Fruit fly (Drosophila melanogaster) whole organism: ENCODE results near the gene CenB1A.

ENCODE experiments used
- EcR ChIP-seq, 2 experiments: fragments of >200 bp; optimal IDR thresholded peaks; 2 replicates each; lab custom pipeline; 2017; ENCODE audit warnings: missing biosample characterization in 2 of 2, missing genetic modification characterization in 2 of 2, missing genetic modification reagents in 2 of 2
- pan ChIP-seq: fragments of >200 bp; optimal IDR thresholded peaks from 2 replicates; lab custom pipeline; 2017

- TF ChIP-seq pan (lab: Kevin White, UChicago) (no peak), EcR (GFP tag; optimal IDR thresholded peaks at IDR 0.05; lab: Kevin White, UChicago) (no peak)
Measured at dm6 chr3R:23170335-23170734, 52.1 kb downstream of the CenB1A start.
